Worm (Caenorhabditis elegans) whole organism, late embryonic: ENCODE results near the gene dcr-1.

ENCODE experiments used
- C08G9.2 ChIP-seq: sonication (generic microtip); optimal IDR thresholded peaks from 2 replicates; lab custom pipeline; 2016; ENCODE audit warnings: mild to moderate bottlenecking, missing genetic modification characterization, moderate library complexity, missing compliant biosample characterization
- C38D4.7 ChIP-seq: fragments of 200-800 bp; sonication (Bioruptor generic); optimal IDR thresholded peaks from 2 replicates; lab custom pipeline; 2018; ENCODE audit warnings: mild to moderate bottlenecking, missing genetic modification characterization, moderate library complexity, missing compliant biosample characterization
- ceh-14 ChIP-seq: sonication (generic microtip); optimal IDR thresholded peaks from 2 replicates; lab custom pipeline; 2016; ENCODE audit warnings: missing genotype, missing genetic modification characterization, missing compliant biosample characterization
- ceh-18 ChIP-seq: sonication (generic microtip); optimal IDR thresholded peaks from 2 replicates; lab custom pipeline; 2016; ENCODE audit warnings: missing genetic modification characterization, missing compliant biosample characterization
- ceh-19 ChIP-seq: fragments of 200-800 bp; sonication (Bioruptor generic); optimal IDR thresholded peaks from 2 replicates; lab custom pipeline; 2018; ENCODE audit warnings: mild to moderate bottlenecking, missing genetic modification characterization, missing compliant biosample characterization
- ceh-24 ChIP-seq: sonication (generic microtip); optimal IDR thresholded peaks from 2 replicates; lab custom pipeline; 2016; ENCODE audit warnings: mild to moderate bottlenecking, missing genetic modification characterization, missing compliant biosample characterization
- ceh-30 ChIP-seq: fragments of 150-350 bp; optimal IDR thresholded peaks from 2 replicates; lab custom pipeline; 2014; ENCODE audit warnings: missing biosample characterization, missing genetic modification characterization
- ceh-34 ChIP-seq: sonication (generic microtip); optimal IDR thresholded peaks from 2 replicates; lab custom pipeline; 2016; ENCODE audit warnings: mild to moderate bottlenecking, missing genetic modification characterization, missing compliant biosample characterization
- ceh-45 ChIP-seq: fragments of 200-800 bp; sonication (Bioruptor generic); IDR thresholded peaks from 2 replicates; pipeline ENCODE4 v1.3.6; 2022; ENCODE audit warnings: missing genetic modification reagents, missing genetic modification characterization, missing compliant biosample characterization
- ceh-48 ChIP-seq: sonication (generic microtip); optimal IDR thresholded peaks from 2 replicates; lab custom pipeline; 2016; ENCODE audit warnings: missing genetic modification characterization, inconsistent platforms, missing compliant biosample characterization
- ceh-6 ChIP-seq: fragments of 200-800 bp; sonication (Bioruptor generic); optimal IDR thresholded peaks from 2 replicates; lab custom pipeline; 2018; ENCODE audit warnings: mild to moderate bottlenecking, missing genetic modification characterization, missing compliant biosample characterization
- che-1 ChIP-seq: sonication (generic microtip); optimal IDR thresholded peaks from 2 replicates; lab custom pipeline; 2016; ENCODE audit warnings: mild to moderate bottlenecking, missing genetic modification characterization, missing compliant biosample characterization
- elt-2 ChIP-seq: sonication (generic microtip); optimal IDR thresholded peaks from 2 replicates; lab custom pipeline; 2016; ENCODE audit warnings: missing genetic modification reagents, missing genetic modification characterization, missing compliant biosample characterization
- eyg-1 ChIP-seq: sonication (generic microtip); optimal IDR thresholded peaks from 2 replicates; lab custom pipeline; 2016; ENCODE audit warnings: missing genotype, missing genetic modification characterization, missing compliant biosample characterization
- fax-1 ChIP-seq: sonication (generic microtip); optimal IDR thresholded peaks from 2 replicates; lab custom pipeline; 2016; ENCODE audit warnings: missing genotype, missing genetic modification characterization, missing compliant biosample characterization
- fkh-10 ChIP-seq: fragments of 150-350 bp; optimal IDR thresholded peaks from 2 replicates; lab custom pipeline; 2014; ENCODE audit warnings: missing biosample characterization, missing genetic modification reagents, missing genetic modification characterization
- gmeb-2 ChIP-seq: sonication (generic microtip); optimal IDR thresholded peaks from 2 replicates; lab custom pipeline; 2016; ENCODE audit warnings: missing genetic modification characterization, inconsistent platforms, missing compliant biosample characterization
- hlh-13 ChIP-seq: fragments of 200-800 bp; sonication (Bioruptor generic); optimal IDR thresholded peaks from 2 replicates; lab custom pipeline; 2018; ENCODE audit warnings: mild to moderate bottlenecking, missing genetic modification characterization, missing compliant biosample characterization
- hlh-8 ChIP-seq: sonication (generic microtip); optimal IDR thresholded peaks from 2 replicates; lab custom pipeline; 2016; ENCODE audit warnings: missing genotype, missing genetic modification characterization, missing compliant biosample characterization
- mec-3 ChIP-seq: sonication (generic microtip); optimal IDR thresholded peaks from 2 replicates; lab custom pipeline; 2016; ENCODE audit warnings: borderline replicate concordance, missing genetic modification characterization, missing compliant biosample characterization
- nfya-1 ChIP-seq: sonication (generic microtip); optimal IDR thresholded peaks from 2 replicates; lab custom pipeline; 2017; ENCODE audit warnings: missing genetic modification characterization, mild to moderate bottlenecking, missing compliant biosample characterization, antibody characterized with exemption, moderate library complexity
- nhr-232 ChIP-seq: sonication (generic microtip); optimal IDR thresholded peaks from 2 replicates; lab custom pipeline; 2016; ENCODE audit warnings: missing genetic modification characterization, missing compliant biosample characterization
- pag-3 ChIP-seq: sonication (generic microtip); optimal IDR thresholded peaks from 2 replicates; lab custom pipeline; 2016; ENCODE audit warnings: missing compliant biosample characterization, missing genetic modification characterization, borderline replicate concordance
- pax-1 ChIP-seq: fragments of 150-350 bp; optimal IDR thresholded peaks from 2 replicates; lab custom pipeline; 2014; ENCODE audit warnings: missing biosample characterization, missing genetic modification characterization
- pqm-1 ChIP-seq: sonication (generic microtip); optimal IDR thresholded peaks from 2 replicates; lab custom pipeline; 2016; ENCODE audit warnings: missing genetic modification characterization, missing compliant biosample characterization
- pros-1 ChIP-seq: fragments of 150-350 bp; optimal IDR thresholded peaks from 2 replicates; lab custom pipeline; 2014; ENCODE audit warnings: missing biosample characterization, missing genetic modification reagents, missing genetic modification characterization
- sdc-2 ChIP-seq: sonication (generic microtip); optimal IDR thresholded peaks from 2 replicates; lab custom pipeline; 2016; ENCODE audit warnings: missing genotype, missing genetic modification characterization, missing compliant biosample characterization
- sox-2 ChIP-seq: fragments of 200-800 bp; sonication (Bioruptor generic); IDR thresholded peaks from 2 replicates; pipeline ENCODE4 v1.3.6; 2022; ENCODE audit warnings: missing genetic modification reagents, missing genetic modification characterization, missing compliant biosample characterization
- sox-4 ChIP-seq: sonication (generic microtip); optimal IDR thresholded peaks from 2 replicates; lab custom pipeline; 2017; ENCODE audit warnings: mild to moderate bottlenecking, missing genetic modification characterization, inconsistent platforms, missing compliant biosample characterization
- syd-9 ChIP-seq: sonication (generic microtip); optimal IDR thresholded peaks from 2 replicates; lab custom pipeline; 2016; ENCODE audit warnings: mild to moderate bottlenecking, missing genetic modification characterization, moderate library complexity, missing compliant biosample characterization
- tbx-7 ChIP-seq: sonication (generic microtip); optimal IDR thresholded peaks from 2 replicates; lab custom pipeline; 2016; ENCODE audit warnings: missing genotype, missing genetic modification characterization, missing compliant biosample characterization
- ttx-3 ChIP-seq: sonication (generic microtip); optimal IDR thresholded peaks from 2 replicates; lab custom pipeline; 2016; ENCODE audit warnings: missing genetic modification reagents, missing genetic modification characterization, missing compliant biosample characterization
- unc-3 ChIP-seq, 2 experiments: fragments of 200-800 bp in 1 of 2; sonication (Bioruptor generic) in 1 of 2; sonication (generic microtip) in 1 of 2; conservative IDR thresholded peaks in 1 of 2; optimal IDR thresholded peaks in 1 of 2; 2 replicates each; pipeline versions ENCODE4 v1.3.6 to Lab custom; 2016 to 2022; ENCODE audit warnings: missing compliant biosample characterization in 2 of 2, missing genetic modification characterization in 2 of 2, missing genetic modification reagents in 1 of 2
- unc-42 ChIP-seq: sonication (generic microtip); optimal IDR thresholded peaks from 2 replicates; lab custom pipeline; 2016; ENCODE audit warnings: missing genotype, missing genetic modification characterization, missing compliant biosample characterization
- unc-55 ChIP-seq: sonication (generic microtip); optimal IDR thresholded peaks from 2 replicates; lab custom pipeline; 2017; ENCODE audit warnings: missing biosample characterization, missing genetic modification reagents, missing genetic modification characterization

dcr-1 gene

DNA sequence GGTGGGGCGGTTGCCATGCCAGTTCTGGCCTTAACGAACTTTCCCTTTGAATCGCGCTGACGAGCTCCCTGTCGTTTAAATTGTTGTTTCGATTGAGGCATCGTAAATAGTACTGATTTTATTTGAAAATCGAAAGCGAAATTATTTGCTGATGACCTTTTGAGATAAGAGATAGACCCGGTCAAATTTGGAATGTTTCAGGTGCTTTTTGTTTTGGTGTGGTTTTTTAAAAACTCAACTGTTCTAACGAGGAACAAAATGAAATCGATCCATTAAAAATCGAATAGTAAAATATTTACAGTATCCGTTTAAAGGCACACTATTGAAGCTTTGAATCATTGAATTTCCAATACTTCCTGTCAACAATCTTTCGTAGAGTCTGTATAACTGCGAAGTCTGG is 37.3 kb downstream of the dcr-1 start, which contains the start of gene K12H4.6:
TSS of gene K12H4.6 (minus strand) at position 101 of the 400 bp plus-strand sequence.
- TF ChIP-seq ceh-6 (no peak), tbx-7 (tag; lab: Kevin White, UChicago) (no peak), unc-3 (GFP tag; conservative IDR thresholded peaks at IDR 0.05; lab: Robert Waterston, UW) (no peak), unc-3 (tag; optimal IDR thresholded peaks at IDR 0.05; lab: Kevin White, UChicago) (no peak), C08G9.2 (tag; lab: Kevin White, UChicago) (no peak), eyg-1 (tag; lab: Kevin White, UChicago) (no peak), ceh-48 (tag; lab: Kevin White, UChicago) (no peak), pag-3 (tag; lab: Kevin White, UChicago) (no peak), ceh-14 (tag; lab: Kevin White, UChicago) (no peak), syd-9 (tag; lab: Kevin White, UChicago) (no peak), ttx-3 (tag; lab: Kevin White, UChicago) (no peak), pax-1 (tag; lab: Kevin White, UChicago) (no peak), hlh-13 (GFP tag; lab: Kevin White, UChicago) (no peak), pqm-1 (tag; lab: Kevin White, UChicago) (no peak), ceh-34 (no peak), gmeb-2 (no peak), unc-55 (GFP tag; lab: Kevin White, UChicago) (no peak), che-1 (no peak)
- TF ChIP-seq, all 69 proteins: peak for 0

DNA sequence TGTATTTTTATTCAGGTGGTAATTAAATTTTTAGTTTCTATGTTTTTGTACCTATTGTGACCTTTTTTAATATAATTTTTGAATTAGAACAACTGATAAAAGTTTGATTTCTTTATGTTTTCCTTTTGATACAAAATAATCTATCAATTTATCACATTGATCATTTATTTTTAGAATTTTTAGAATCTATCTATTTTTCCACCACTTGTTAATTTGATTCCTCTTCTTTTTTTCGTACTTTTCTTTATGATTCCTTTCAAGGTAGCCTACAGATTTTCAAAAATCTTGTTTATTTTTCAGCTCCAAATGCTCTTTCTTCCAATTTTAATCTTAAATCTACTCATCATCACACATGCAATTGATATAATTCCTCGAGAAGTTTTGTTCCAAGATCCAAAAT is 42.1 kb downstream of the dcr-1 start, which contains the start of gene dpf-6:
TSS of gene dpf-6 (plus strand) at position 301 of the 400 bp plus-strand sequence.
- no peak for TF ChIP-seq hlh-8 (tag; lab: Kevin White, UChicago)
- no peak for TF ChIP-seq ceh-34
- TF ChIP-seq tbx-7 (tag; lab: Kevin White, UChicago) = no peak
- no peak for TF ChIP-seq nhr-232
- no peak for TF ChIP-seq hlh-13 (GFP tag; lab: Kevin White, UChicago)
- no peak for TF ChIP-seq pros-1 (tag; lab: Kevin White, UChicago)
- TF ChIP-seq nfya-1 (tag; lab: Kevin White, UChicago) = no peak
- no peak for TF ChIP-seq sox-2
- TF ChIP-seq sdc-2 (tag; lab: Kevin White, UChicago) = no peak
- TF ChIP-seq pqm-1 (tag; lab: Kevin White, UChicago) = no peak

DNA sequence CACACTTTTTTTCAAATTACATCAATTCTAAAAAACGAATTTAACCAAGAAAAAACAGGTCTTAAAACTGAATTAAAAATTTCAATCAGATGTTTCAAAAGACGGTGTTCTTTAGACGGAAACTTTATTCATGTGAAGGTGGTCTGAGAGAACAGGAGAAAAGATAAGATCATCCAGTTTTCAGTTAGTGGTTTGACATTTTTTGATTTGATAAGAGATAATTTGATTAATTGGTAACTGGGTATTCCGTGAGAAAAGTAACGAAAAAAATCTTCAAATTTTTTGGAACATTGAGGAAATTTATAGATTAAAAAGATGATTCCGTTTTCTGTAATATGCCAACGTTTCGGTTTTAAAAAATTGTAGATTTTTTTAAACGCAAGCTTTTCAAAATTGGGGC is 43.6 kb downstream of the dcr-1 start:
- no peak for TF ChIP-seq ttx-3 (tag; lab: Kevin White, UChicago)
- TF ChIP-seq ceh-24 (tag; lab: Kevin White, UChicago) = no peak
- TF ChIP-seq ceh-18 (tag; lab: Kevin White, UChicago) = no peak
- no peak for TF ChIP-seq elt-2 (tag; lab: Kevin White, UChicago)
- TF ChIP-seq eyg-1 (tag; lab: Kevin White, UChicago) = no peak
- no peak for TF ChIP-seq C08G9.2 (tag; lab: Kevin White, UChicago)
- TF ChIP-seq, all 69 proteins: peak for 0

DNA sequence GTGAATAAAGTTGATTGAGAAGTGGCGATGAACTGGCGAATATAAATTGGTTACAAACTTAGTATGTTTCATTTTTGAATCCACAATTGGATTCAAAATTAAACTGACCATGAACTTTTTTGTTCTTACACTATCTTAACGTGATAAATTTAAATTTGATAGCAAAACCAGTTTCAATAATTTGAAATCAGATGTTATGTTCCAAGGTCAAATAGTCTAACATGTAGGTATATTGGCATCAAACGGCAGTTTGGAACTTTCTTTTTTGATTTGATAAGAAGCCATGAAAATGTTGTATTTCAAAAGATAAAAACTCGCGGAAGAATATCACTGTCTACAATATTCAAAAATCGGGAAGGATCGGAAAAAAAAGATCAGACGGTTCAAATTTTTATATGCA is 44.0 kb downstream of the dcr-1 start:
- TF ChIP-seq C38D4.7 (GFP tag; lab: Kevin White, UChicago) = no peak
- TF ChIP-seq ceh-45 (GFP tag; lab: Robert Waterston, UW) = no peak
- no peak for TF ChIP-seq hlh-13 (GFP tag; lab: Kevin White, UChicago)
- TF ChIP-seq gmeb-2 = no peak
- TF ChIP-seq fkh-10 (GFP tag; lab: Kevin White, UChicago) = no peak
- no peak for TF ChIP-seq elt-2 (tag; lab: Kevin White, UChicago)
- no peak for TF ChIP-seq unc-42 (tag; lab: Kevin White, UChicago)
- no peak for TF ChIP-seq ceh-18 (tag; lab: Kevin White, UChicago)
- TF ChIP-seq ceh-48 (tag; lab: Kevin White, UChicago) = no peak
- no peak for TF ChIP-seq sox-4 (tag; lab: Kevin White, UChicago)
- no peak for TF ChIP-seq fax-1 (tag; lab: Kevin White, UChicago)
- no peak for TF ChIP-seq eyg-1 (tag; lab: Kevin White, UChicago)
- no peak for TF ChIP-seq sdc-2 (tag; lab: Kevin White, UChicago)
- no peak for TF ChIP-seq ceh-30 (tag; lab: Kevin White, UChicago)
- TF ChIP-seq pag-3 (tag; lab: Kevin White, UChicago) = no peak
- no peak for TF ChIP-seq mec-3 (tag; lab: Kevin White, UChicago)
- no peak for TF ChIP-seq che-1
- no peak for TF ChIP-seq ceh-19 (GFP tag; lab: Kevin White, UChicago)
